Worm (Caenorhabditis elegans): ENCODE results near the gene B0035.13.

DNA sequence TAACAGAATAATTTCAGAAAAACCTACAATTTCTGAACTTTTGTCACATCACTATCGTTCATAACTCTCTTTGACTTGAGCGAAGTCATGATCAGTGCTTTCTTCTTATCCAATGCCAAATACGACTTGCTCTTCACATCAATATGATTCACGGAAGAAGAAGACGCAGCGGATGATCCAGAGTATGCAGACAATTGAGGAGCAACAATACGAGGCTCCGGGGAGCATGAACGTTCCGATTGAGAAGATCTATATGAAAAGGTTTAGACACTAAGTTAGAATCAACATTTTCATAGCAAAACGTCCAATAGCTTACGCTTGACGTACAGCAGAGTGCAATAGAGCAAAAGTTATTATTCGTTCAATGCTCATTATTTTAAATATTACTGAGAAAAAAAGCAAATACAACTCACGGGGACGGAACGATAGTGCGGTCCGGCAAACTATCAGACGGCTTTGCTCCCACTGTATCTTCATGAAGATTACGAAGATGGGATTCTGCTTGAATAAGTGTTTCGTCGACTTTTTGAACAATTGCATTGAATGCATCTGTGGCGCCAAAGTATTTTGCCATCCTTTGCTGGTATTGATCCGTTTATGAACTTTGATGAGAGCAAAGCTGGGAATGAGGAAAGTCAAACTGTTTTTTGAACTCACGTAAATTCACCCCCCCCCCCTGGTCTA is 45.8 kb downstream of the B0035.13 start, which contains the start of gene C05C12.5:
- no peak for TF ChIP-seq tbx-37 (GFP tag; conservative IDR thresholded peaks at IDR 0.05)
- TF ChIP-seq ama-1 (optimal IDR thresholded peaks at IDR 0.05) = no peak
- TF ChIP-seq scrt-1 (GFP tag; IDR thresholded peaks at IDR 0.05) = no peak
- TF ChIP-seq ets-7 (tag; optimal IDR thresholded peaks at IDR 0.05) = no peak
- TF ChIP-seq F13C5.2 (tag; optimal IDR thresholded peaks at IDR 0.05) = no peak
- no peak for TF ChIP-seq tbx-11 (GFP tag; IDR thresholded peaks at IDR 0.05)
- no peak for TF ChIP-seq flt-1 (GFP tag; IDR thresholded peaks at IDR 0.05)
- TF ChIP-seq sea-1 (GFP tag; conservative IDR thresholded peaks at IDR 0.05) = no peak
- no peak for TF ChIP-seq pes-1 (GFP tag; IDR thresholded peaks at IDR 0.05)
- no peak for TF ChIP-seq B0310.2 (tag; optimal IDR thresholded peaks at IDR 0.05)
- TF ChIP-seq aly-1 (tag; optimal IDR thresholded peaks at IDR 0.05) = no peak
